Fruit fly (Drosophila melanogaster): Measurements from ENCODE around the gene ABCB7.

The ABCB7 gene

DNA sequence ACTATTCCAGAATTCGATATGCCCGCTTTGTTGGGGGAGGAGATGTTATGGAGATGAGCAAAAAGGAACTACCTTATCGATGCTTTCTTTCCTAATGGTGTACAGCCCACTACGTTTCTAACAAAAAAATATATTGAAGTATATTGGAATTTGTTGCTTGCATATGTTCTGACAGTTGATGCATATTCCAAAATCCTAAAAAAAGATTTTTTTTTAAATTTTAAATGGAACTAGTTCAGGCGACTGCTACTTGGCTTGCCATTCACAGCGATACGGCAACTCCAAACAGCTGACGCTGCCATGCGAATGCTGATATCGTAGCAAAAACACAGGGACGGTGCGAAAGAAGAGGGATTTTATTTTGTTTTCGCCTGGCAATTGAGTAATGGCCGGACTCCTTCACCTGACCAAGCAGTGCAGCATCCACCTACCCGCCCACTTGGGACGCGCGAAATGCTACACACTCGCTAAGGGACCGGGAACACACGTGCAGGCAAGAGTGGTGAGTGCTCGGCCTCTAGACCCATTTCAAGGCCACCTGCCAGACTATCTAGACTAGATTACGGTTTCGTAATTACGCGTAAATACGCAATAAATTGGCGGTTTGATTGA lies at the start of gene ABCB7, which contains the start of the genes CG13926 and CG33230:
ABCB7 (plus strand) TSS at position 299 of the 612 bp plus-strand sequence.
CG13926 (minus strand) TSS at position 43 of the 612 bp plus-strand sequence.
CG33230 (plus strand) TSS at position 299 of the 612 bp plus-strand sequence.
- no peak for TF ChIP-seq CTCF (optimal IDR thresholded peaks at IDR 0.05)
- TF ChIP-seq CG8478 (optimal IDR thresholded peaks at IDR 0.05) = no peak

DNA sequence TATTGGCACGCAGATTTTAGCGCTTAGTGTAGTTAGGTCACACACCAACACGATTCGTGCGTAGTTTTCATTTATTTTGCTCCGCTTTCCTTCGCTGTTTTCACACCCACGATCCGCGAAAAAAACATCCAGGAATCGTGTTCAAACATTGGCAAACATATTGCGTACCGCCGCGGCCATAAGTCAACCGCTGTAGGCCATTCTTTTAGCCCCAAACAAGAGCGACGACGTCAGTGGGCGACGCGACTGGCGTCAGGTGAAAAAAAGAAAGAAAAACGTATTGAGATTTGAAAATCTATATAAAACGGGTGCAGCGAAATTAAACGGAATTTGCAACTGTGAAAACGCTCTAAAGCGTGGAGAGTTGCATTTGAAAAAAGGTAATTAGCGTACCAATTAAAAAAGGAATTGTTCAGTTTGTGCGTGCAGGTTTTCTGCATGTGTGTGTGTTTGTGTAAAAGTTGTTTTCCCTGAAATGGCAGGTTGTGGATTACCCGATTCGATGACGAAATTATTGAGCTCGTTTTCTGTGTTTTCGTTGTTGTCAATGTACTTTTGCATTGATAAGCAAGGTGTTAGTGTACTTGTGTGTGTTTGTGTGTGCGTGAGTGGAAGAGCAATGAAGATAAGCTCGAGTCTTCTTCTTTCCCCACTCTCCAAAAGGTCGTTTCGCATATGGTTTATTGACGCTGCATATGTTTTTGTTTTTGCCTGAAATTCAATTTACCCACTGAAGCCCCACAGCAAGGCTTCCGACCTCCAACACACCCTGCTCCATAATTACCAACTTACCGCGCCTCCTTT lies 48.9 kb upstream of the ABCB7 start, which contains the start of gene Tmep:
Tmep (plus strand) TSS at position 20 of the 804 bp plus-strand sequence.
- no peak for TF ChIP-seq CTCF (optimal IDR thresholded peaks at IDR 0.05)
- no peak for TF ChIP-seq CG8478 (optimal IDR thresholded peaks at IDR 0.05)

DNA sequence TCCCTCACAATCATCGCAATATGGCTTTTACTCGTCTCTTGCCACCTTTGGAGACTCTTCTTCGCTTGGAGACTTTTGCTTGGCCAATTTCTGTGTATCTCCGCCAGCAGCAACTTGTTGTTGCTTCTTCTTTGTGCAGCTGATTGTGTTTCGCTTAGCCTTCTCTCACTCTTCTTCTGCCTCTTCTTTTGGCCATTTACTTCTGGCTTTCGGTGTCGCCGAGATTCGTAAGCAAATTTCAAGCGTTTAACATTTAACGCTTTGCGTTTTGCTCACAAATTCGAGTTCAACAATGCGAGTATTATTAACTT lies 48.3 kb upstream of the ABCB7 start:
- TF ChIP-seq CTCF (optimal IDR thresholded peaks at IDR 0.05) = no peak
- TF ChIP-seq CG8478 (optimal IDR thresholded peaks at IDR 0.05) = no peak

DNA sequence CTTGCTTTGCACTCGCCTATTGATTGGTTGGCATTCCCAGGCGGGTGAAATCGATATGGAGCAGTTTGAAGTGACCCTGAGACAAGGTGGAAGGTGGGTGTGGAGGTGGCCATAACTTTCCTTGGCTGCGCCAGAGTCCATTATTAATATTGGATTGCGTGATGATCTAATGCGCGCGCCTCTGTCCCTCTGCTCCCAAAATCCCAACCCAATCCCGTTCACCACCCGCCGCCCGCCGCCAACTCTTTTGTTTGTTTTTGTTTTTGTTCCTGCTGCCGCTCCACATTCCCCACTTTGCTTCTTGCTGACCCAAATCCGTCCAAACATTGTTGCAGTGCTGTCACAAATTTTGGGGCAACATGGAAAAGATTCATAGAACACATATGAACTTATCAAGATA lies 47.1 kb upstream of the ABCB7 start:
- TF ChIP-seq CTCF (optimal IDR thresholded peaks at IDR 0.05) = no peak
- TF ChIP-seq CG8478 (optimal IDR thresholded peaks at IDR 0.05) = no peak

DNA sequence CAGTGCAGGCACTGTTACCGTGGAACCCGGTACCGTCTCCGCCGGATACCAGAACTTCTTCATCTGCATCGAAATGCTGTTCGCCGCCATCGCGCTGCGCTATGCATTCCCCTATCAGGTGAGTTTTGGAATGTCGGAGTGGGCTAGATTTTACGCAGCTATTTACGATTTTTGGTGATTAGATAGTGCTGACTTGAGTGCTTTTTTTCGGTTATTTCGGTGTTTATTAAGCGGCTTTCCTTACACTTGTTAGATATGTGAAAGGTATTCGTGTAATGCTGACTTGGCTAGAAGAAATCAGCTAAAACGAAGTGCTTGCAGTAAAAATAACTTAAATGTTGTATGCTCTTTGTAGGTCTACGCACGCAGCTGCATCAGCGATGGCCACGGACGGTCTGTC lies 45.0 kb upstream of the ABCB7 start:
- TF ChIP-seq CTCF (optimal IDR thresholded peaks at IDR 0.05) = no peak
- TF ChIP-seq CG8478 (optimal IDR thresholded peaks at IDR 0.05) = no peak

DNA sequence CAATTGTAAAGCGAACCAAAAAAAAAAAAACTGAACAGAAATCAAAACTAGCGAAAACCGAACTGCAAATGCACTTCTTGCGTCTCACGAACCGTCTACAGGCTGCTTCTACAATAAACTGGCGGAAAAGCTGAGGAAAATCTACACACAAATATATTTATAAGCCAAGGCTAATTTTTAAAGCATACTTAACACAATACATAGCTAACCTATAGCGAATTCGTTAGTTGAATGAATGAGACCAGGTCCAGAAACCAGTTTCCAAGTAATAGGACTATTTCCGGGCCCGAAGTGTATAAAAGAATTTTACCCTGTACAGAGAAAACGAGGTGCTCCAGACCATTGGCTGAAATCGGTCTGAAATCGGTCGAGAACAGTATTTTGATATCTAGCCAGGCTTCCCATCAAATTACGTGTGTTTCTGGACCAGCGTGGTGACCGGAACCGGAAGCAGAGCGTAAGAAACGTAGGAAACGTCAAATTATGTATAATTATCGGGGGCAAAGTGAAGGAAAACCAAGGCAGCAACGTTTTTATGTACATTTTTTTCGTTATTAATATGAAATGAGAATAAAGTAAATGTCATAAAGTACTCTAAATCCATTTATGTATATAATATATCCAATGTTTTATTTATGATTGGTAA lies 42.4 kb upstream of the ABCB7 start:
- TF ChIP-seq CTCF (optimal IDR thresholded peaks at IDR 0.05) (no peak), CG8478 (optimal IDR thresholded peaks at IDR 0.05) (no peak)

DNA sequence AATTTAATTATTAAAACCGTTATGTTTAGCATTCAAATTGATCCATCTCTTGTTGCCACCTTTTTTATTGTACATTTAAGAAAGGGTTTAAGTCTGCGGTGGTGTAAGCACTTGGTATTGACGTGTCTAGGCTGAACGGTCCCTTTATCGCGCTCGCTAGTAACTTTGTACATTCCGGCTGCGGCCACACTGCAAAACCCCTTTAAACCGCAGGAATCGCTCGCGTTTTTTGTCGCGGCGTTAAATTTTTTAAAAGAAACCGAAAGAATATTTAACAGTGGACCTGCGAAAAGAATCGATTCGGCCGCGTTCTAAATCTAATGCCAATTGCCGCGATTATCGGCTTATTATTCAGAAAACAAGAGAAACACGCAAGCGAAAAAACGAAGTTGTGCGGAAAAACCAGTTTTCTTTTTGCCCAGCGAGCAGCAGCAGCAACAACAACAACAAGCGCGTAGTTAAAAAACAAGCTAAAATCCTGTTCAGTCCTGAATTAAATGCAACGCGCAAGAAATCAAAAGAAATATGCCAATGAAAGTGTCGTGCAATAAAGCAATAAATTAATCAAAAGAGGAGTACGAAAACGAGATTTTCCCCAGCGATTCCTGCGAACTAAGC lies 41.6 kb upstream of the ABCB7 start, which contains the start of gene CG13917:
CG13917 (plus strand) TSS at position 211 of the 618 bp plus-strand sequence.
- TF ChIP-seq CG8478 (optimal IDR thresholded peaks at IDR 0.05) (no peak), CTCF (optimal IDR thresholded peaks at IDR 0.05) (peak in 1 of 2 experiments; percentile 54)

DNA sequence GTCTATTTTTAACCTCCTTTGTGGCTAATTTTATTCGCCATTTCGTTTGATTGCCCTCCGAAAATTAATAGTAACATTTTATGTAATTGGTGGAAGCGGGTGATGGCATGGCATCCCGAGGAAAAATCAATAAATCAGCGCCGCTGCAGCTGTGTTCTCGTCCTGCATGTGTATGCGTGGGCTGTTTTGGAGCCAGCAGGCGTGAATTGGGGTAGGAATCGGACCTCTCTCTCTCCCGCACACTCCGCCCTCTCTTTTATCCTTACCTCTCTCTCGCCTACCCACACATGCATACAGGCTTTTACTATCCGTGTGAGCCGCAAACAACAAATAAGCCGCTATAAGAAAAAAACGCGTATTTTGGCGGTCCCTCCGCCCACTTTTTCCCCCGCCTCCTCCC lies 40.9 kb upstream of the ABCB7 start:
- no peak for TF ChIP-seq CTCF (optimal IDR thresholded peaks at IDR 0.05)
- no peak for TF ChIP-seq CG8478 (optimal IDR thresholded peaks at IDR 0.05)

DNA sequence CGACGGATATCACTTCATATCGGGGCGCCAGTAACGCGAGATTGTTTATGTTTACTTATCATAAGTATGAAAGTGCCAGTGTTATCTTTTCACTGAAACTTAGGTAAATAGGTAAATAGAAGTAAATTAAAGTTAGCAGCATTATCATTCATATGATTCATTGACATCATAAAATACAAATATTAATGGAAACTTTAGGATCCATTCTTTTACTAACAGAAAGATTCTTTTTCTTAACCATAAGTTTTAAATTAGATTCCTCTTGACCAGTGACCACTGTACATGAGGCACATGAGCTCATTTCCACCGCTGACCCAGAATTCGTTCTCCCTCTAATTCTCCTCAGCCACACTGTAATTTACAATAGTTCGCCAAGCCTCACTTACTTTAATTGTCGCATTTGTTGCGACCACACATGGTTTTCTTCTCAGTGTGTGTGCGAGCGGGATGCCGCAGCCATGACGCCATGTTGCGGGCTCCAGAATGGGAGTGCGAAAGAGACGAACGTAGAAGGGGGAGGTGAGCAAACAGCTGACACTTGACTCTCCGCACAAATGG lies 39.7 kb upstream of the ABCB7 start:
- peak in 1 of 2 experiments; percentile 48 for TF ChIP-seq CTCF (optimal IDR thresholded peaks at IDR 0.05)
- TF ChIP-seq CG8478 (optimal IDR thresholded peaks at IDR 0.05) = no peak

DNA sequence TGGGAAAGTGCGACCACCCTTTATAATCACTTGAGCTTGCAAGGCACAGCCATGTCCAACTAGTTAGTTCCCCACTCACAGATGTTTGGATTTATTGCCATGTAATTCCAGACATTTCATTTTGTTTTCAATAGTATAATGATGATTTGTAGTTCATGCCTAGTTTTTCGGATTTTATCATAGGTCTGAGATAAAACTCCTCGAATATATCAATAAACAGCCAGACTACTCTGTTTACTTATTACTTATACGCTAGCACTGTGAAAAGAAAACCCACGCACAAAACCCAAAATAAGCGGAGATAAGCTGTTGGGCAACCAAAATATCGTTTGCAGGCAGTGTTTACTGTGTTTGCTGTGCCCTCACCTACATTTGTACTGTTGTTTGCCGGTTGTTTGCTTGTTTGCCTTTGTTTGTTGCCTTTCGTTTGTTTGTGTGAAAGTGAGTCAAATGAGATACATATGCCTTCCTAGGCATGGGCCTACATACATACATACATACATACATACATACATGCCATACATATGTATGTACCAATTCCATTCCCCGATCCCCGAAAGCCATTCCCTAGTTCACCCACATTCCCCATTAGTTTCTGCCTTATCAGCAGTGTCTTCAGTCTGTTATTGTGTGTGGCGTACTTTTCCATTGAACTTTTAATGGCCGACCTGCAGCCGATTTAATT lies 38.9 kb upstream of the ABCB7 start:
- TF ChIP-seq CTCF (optimal IDR thresholded peaks at IDR 0.05) = no peak
- no peak for TF ChIP-seq CG8478 (optimal IDR thresholded peaks at IDR 0.05)

DNA sequence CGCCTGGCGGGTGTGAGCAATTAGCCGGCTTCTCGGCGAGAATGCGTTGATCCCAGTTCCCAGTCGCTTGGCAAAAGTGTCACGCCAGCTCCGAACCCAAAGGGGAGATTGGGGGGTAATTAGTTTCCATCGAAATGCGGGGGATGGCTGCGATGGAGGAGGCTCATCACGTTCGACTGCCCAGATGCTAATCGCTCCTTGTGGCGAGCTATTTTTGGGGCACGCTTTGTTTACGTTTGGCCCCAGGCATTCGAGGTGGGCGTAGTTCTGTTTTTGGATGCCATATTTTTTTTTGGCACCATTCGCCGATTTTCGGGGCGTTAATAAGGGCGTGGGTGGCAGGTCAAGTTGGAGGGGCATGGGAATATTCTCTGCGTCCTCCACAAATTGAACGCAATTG lies 38.0 kb upstream of the ABCB7 start:
- TF ChIP-seq CTCF (optimal IDR thresholded peaks at IDR 0.05) (no peak), CG8478 (optimal IDR thresholded peaks at IDR 0.05) (no peak)

DNA sequence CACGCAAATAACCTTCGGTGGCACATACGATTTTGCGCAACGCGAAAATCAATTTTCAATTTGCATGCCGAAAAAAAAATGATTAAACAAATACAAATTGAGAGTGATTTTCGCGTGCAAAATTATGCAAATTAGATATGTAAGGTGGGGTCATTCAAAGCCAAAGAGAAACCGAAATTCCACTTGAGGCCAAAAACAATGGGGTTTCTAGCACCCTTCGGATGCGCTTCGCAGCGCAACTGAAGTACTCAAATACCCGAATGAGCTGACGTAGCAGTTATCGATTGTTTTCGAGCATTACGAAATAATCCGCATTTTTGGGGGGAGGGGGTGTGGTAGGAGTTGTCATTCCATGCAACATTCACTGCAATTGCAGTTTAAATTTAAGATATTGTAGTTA lies 37.4 kb upstream of the ABCB7 start:
- TF ChIP-seq CG8478 (optimal IDR thresholded peaks at IDR 0.05) (no peak), CTCF (optimal IDR thresholded peaks at IDR 0.05) (no peak)

DNA sequence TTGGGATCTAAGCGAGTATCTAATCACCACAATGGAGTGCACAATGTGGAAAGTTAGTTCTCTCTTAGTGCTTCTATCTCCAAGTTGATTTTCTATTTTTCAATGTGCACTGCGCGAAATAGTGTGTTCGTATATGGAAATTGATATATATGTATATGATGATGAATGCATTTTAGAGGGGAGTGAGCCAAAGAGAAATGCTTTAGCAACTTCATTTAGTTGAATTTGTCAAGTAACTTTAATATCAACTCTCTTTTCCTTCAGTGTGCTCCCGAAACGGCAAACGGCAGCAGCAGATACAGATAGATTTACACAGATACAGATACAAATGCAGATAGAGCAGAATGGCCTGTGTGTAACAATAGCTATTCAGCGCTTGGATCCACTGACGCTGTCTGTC lies 34.2 kb upstream of the ABCB7 start:
- TF ChIP-seq CG8478 (optimal IDR thresholded peaks at IDR 0.05) (no peak), CTCF (optimal IDR thresholded peaks at IDR 0.05) (no peak)

DNA sequence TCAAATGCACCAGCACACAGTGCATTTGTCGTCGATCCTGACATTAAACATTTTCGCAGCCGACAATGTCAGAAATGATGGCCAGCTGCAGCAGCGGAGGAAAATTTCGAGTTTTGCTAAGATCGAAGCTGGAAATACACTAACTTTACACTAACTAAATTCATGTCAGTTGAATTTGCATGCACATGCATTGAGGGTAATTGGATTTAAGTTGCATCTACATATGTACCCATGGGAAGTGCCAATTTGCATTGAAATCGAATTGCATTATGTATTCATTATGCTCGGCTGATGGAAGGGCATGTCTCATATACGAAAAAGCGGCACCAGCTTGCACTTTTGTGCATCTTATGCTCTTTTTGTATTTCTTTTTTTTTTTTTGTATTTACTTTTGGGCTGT lies 33.4 kb upstream of the ABCB7 start:
- TF ChIP-seq CG8478 (optimal IDR thresholded peaks at IDR 0.05) = no peak
- no peak for TF ChIP-seq CTCF (optimal IDR thresholded peaks at IDR 0.05)

Measured in S2 (cell line).